Worm (Caenorhabditis elegans): ENCODE data around the gene F43D2.7.

The F43D2.7 gene

DNA sequence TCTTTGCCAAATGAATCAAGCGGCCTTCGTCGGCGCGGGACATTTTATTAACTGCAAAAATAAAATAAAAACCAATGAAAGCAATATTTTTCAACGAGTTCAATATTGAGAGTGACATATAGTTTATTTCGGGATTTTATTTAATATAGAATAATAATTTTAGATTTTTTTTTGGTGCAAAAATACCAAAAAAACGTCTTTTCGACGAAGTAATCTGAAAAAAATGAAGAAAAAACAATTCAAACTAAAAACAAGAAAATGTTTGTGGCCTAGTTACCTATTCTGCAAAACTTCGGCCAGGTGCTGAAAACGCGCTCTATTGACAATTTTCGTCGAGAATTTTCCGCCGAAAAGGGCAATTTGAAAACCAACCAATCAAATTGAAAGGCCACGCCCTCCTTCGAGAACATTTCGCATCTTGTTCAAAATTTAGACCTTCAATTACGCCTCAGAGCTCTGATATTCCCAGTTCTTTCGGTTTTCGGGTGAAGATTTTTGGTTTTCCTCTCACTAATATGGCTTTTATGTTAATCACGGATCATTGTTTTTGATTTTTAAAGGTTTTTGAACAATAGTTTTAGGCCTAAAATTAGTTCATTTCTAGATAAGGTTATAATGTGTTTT is 45.6 kb upstream of the F43D2.7 start, which contains the start of gene C47E8.4 (continued):
- TF ChIP-seq pha-4 (GFP tag; IDR thresholded peaks at IDR 0.05) (peak; percentile 94), pha-4 (tag; optimal IDR thresholded peaks at IDR 0.05) (peak; percentile 90), lir-3 (tag; optimal IDR thresholded peaks at IDR 0.05) (peak; percentile 77), mdt-29 (GFP tag; IDR thresholded peaks at IDR 0.05) (peak; percentile 99), zip-2 (tag; optimal IDR thresholded peaks at IDR 0.05) (peak; percentile 90), Y5F2A.4 (GFP tag; optimal IDR thresholded peaks at IDR 0.05) (peak; percentile 25), hlh-11 (tag; optimal IDR thresholded peaks at IDR 0.05) (peak; percentile 96), nhr-42 (GFP tag; IDR thresholded peaks at IDR 0.05) (peak; percentile 91), lin-29 (GFP tag; IDR thresholded peaks at IDR 0.05) (peak; percentile 90), dpl-1 (GFP tag; optimal IDR thresholded peaks at IDR 0.05) (peak; percentile 92), lim-7 (GFP tag; IDR thresholded peaks at IDR 0.05) (no peak), fkh-10 (GFP tag; optimal IDR thresholded peaks at IDR 0.05) (peak; percentile 96), skn-1 (tag; optimal IDR thresholded peaks at IDR 0.05) (no peak), pqm-1 (tag; optimal IDR thresholded peaks at IDR 0.05) (peak; percentile 26), ceh-44 (GFP tag; IDR thresholded peaks at IDR 0.05) (peak; percentile 72; the same call in 1 of the 2 replicates), F49E8.2 (tag; optimal IDR thresholded peaks at IDR 0.05; ENCODE audit: borderline replicate concordance) (peak; percentile 95), D1046.2 (GFP tag; IDR thresholded peaks at IDR 0.05) (peak; percentile 83; the same call in 1 of the 2 replicates), ztf-7 (tag; optimal IDR thresholded peaks at IDR 0.05) (peak; percentile 59), madf-5 (GFP tag; IDR thresholded peaks at IDR 0.05) (peak; percentile 74 to 81; a peak in 2 of 4 replicates), lsy-2 (tag; optimal IDR thresholded peaks at IDR 0.05) (peak; percentile 93 to 98), mxl-3 (GFP tag; optimal IDR thresholded peaks at IDR 0.05) (peak; percentile 69), rbr-2 (tag; optimal IDR thresholded peaks at IDR 0.05) (peak; percentile 98), arid-1 (GFP tag; conservative IDR thresholded peaks at IDR 0.05) (peak; percentile 87), madf-9 (GFP tag; conservative IDR thresholded peaks at IDR 0.05) (peak; percentile 89), nhr-237 (tag; optimal IDR thresholded peaks at IDR 0.05) (no peak), ctbp-1 (GFP tag; IDR thresholded peaks at IDR 0.05) (peak; percentile 97), lin-15B (tag; optimal IDR thresholded peaks at IDR 0.05) (peak; percentile 93), vab-7 (GFP tag; IDR thresholded peaks at IDR 0.05) (peak; percentile 69), lin-1 (GFP tag; IDR thresholded peaks at IDR 0.05) (peak; percentile 89), cey-2 (tag; optimal IDR thresholded peaks at IDR 0.05; ENCODE audit: borderline replicate concordance, insufficient read depth) (no peak), mxl-2 (GFP tag; conservative IDR thresholded peaks at IDR 0.05) (peak; percentile 63; the same call in 1 of the 2 replicates), snpc-1.2 (GFP tag; IDR thresholded peaks at IDR 0.05) (peak; percentile 68), hif-1 (tag; optimal IDR thresholded peaks at IDR 0.05) (peak; percentile 77 to 95), F10B5.3 (tag; optimal IDR thresholded peaks at IDR 0.05) (peak; percentile 92), Y48G9A.11 (GFP tag; IDR thresholded peaks at IDR 0.05) (peak; percentile 92), ama-1 (optimal IDR thresholded peaks at IDR 0.05) (peak; percentile 19), zip-11 (GFP tag; IDR thresholded peaks at IDR 0.05) (0 out of 2 replicates have a peak, but pooled peaks have one; percentile 31), T26A8.4 (GFP tag; IDR thresholded peaks at IDR 0.05) (peak; percentile 97), daf-8 (GFP tag; IDR thresholded peaks at IDR 0.05) (peak; percentile 86; the same call in 1 of the 2 replicates), aha-1 (tag) (peak; percentile 99), lin-39 (tag; optimal IDR thresholded peaks at IDR 0.05) (no peak), daf-16 (GFP tag; optimal IDR thresholded peaks at IDR 0.05) (peak; percentile 66 to 98), daf-16 (tag; optimal IDR thresholded peaks at IDR 0.05) (peak; percentile 78), tra-1 (GFP tag; IDR thresholded peaks at IDR 0.05) (peak; percentile 98), nhr-6 (tag; optimal IDR thresholded peaks at IDR 0.05) (peak; percentile 99), dmd-9 (GFP tag; IDR thresholded peaks at IDR 0.05) (peak; percentile 99), nhr-102 (tag; optimal IDR thresholded peaks at IDR 0.05) (peak; percentile 97), nhr-28 (tag; optimal IDR thresholded peaks at IDR 0.05) (peak; percentile 83), saeg-2 (GFP tag; IDR thresholded peaks at IDR 0.05) (peak; percentile 91), hmg-1.1 (GFP tag; IDR thresholded peaks at IDR 0.05) (peak; percentile 95), ZK337.2 (GFP tag; IDR thresholded peaks at IDR 0.05) (peak; percentile 95)

Measured in whole organism, L4 larva.